Worm (Caenorhabditis elegans) whole organism, L4 larva: ENCODE data around the gene pigt-1.

ENCODE experiments used
- F26F4.8 ChIP-seq: fragments of 200-800 bp; sonication (Bioruptor generic); conservative IDR thresholded peaks from 2 replicates; pipeline ENCODE4 v1.3.6; 2022; ENCODE audit warnings: missing genetic modification characterization, missing compliant biosample characterization
- F44E2.7 ChIP-seq: fragments of 200-800 bp; sonication (Bioruptor generic); IDR thresholded peaks from 2 replicates; pipeline ENCODE4 v2.1.2; 2022; ENCODE audit warnings: missing genetic modification characterization, missing compliant biosample characterization
- F49E8.2 ChIP-seq: sonication (generic microtip); optimal IDR thresholded peaks from 2 replicates; lab custom pipeline; 2016; ENCODE audit warnings: missing compliant biosample characterization, mild to moderate bottlenecking, missing genetic modification characterization, borderline replicate concordance
- Y5F2A.4 ChIP-seq: fragments of 200-800 bp; sonication (Bioruptor generic); optimal IDR thresholded peaks from 2 replicates; lab custom pipeline; 2018; ENCODE audit warnings: mild to moderate bottlenecking, missing genetic modification characterization, missing compliant biosample characterization
- ZK546.5 ChIP-seq, 2 experiments: sonication (generic microtip); optimal IDR thresholded peaks; 2 replicates each; lab custom pipeline; 2017; ENCODE audit warnings: missing biosample characterization in 2 of 2, missing genetic modification characterization in 2 of 2
- aha-1 ChIP-seq: fragments of 150-350 bp; peaks from one replicate; lab custom pipeline; 2014; ENCODE audit warnings: missing biosample characterization, missing genetic modification characterization
- aly-2 ChIP-seq: sonication (generic microtip); optimal IDR thresholded peaks from 2 replicates; lab custom pipeline; 2018; ENCODE audit warnings: missing biosample characterization, missing genetic modification characterization
- ama-1 ChIP-seq: fragments of 150-350 bp; optimal IDR thresholded peaks from 2 replicates; lab custom pipeline; 2014; ENCODE audit warnings: inconsistent platforms, mixed read lengths
- arid-1 ChIP-seq: fragments of 200-800 bp; sonication (Bioruptor generic); conservative IDR thresholded peaks from 2 replicates; pipeline ENCODE4 v1.3.6; 2022; ENCODE audit warnings: missing genetic modification reagents, missing genetic modification characterization, missing compliant biosample characterization
- attf-4 ChIP-seq: sonication (generic microtip); optimal IDR thresholded peaks from 3 replicates; lab custom pipeline; 2017; ENCODE audit warnings: missing biosample characterization, missing genetic modification characterization
- ceh-20 ChIP-seq: fragments of 200-800 bp; sonication (Bioruptor generic); IDR thresholded peaks from 2 replicates; pipeline ENCODE4 v1.3.6; 2022; ENCODE audit warnings: missing genetic modification reagents, missing genetic modification characterization, missing compliant biosample characterization
- ceh-44 ChIP-seq: fragments of 200-800 bp; sonication (Bioruptor generic); IDR thresholded peaks from 2 replicates; pipeline ENCODE4 v1.3.6; 2022; ENCODE audit warnings: missing genetic modification reagents, missing genetic modification characterization, missing compliant biosample characterization
- ceh-62 ChIP-seq: sonication (generic microtip); optimal IDR thresholded peaks from 2 replicates; lab custom pipeline; 2017; ENCODE audit warnings: missing biosample characterization, missing genetic modification characterization
- ceh-82 ChIP-seq: sonication (generic microtip); optimal IDR thresholded peaks from 2 replicates; lab custom pipeline; 2017; ENCODE audit warnings: missing biosample characterization, missing genetic modification characterization
- ces-1 ChIP-seq: fragments of 150-350 bp; sonication (generic microtip); optimal IDR thresholded peaks from 4 replicates; lab custom pipeline; 2014; ENCODE audit warnings: missing biosample characterization, missing genetic modification reagents, missing genetic modification characterization
- daf-16 ChIP-seq, 3 experiments: sonication (generic microtip); optimal IDR thresholded peaks; 2 replicates each; lab custom pipeline; 2016 to 2017; ENCODE audit warnings: missing genetic modification characterization in 3 of 3, missing genetic modification reagents in 3 of 3, mild to moderate bottlenecking in 2 of 3, missing compliant biosample characterization in 2 of 3, missing biosample characterization in 1 of 3, moderate library complexity in 1 of 3
- daf-8 ChIP-seq: fragments of 200-800 bp; sonication (Bioruptor generic); IDR thresholded peaks from 2 replicates; pipeline ENCODE4 v1.3.6; 2022; ENCODE audit warnings: missing genetic modification characterization, missing compliant biosample characterization
- dmd-6 ChIP-seq: fragments of 200-800 bp; sonication (Bioruptor generic); IDR thresholded peaks from 2 replicates; pipeline ENCODE4 v1.3.6; 2022; ENCODE audit warnings: missing genetic modification reagents, missing genetic modification characterization, missing compliant biosample characterization
- dmd-8 ChIP-seq: fragments of 200-800 bp; sonication (Bioruptor generic); IDR thresholded peaks from 2 replicates; pipeline ENCODE4 v1.3.6; 2022; ENCODE audit warnings: missing genetic modification characterization, missing compliant biosample characterization
- dve-1 ChIP-seq: sonication (generic microtip); optimal IDR thresholded peaks from 2 replicates; lab custom pipeline; 2017; ENCODE audit warnings: antibody characterized with exemption, mild to moderate bottlenecking, missing genetic modification characterization, missing compliant biosample characterization; ENCODE audit not compliant: insufficient read depth
- egl-27 ChIP-seq: sonication (generic microtip); optimal IDR thresholded peaks from 3 replicates; lab custom pipeline; 2017; ENCODE audit warnings: missing biosample characterization, missing genetic modification reagents, missing genetic modification characterization
- fos-1 ChIP-seq: fragments of 150-350 bp; optimal IDR thresholded peaks from 2 replicates; lab custom pipeline; 2014; ENCODE audit warnings: missing biosample characterization, missing genetic modification characterization
- hlh-11 ChIP-seq: fragments of 200-800 bp; sonication (Bioruptor generic); optimal IDR thresholded peaks from 2 replicates; lab custom pipeline; 2018; ENCODE audit warnings: mild to moderate bottlenecking, missing genetic modification characterization, missing compliant biosample characterization
- hlh-30 ChIP-seq: sonication (generic microtip); optimal IDR thresholded peaks from 2 replicates; lab custom pipeline; 2017; ENCODE audit warnings: antibody characterized with exemption, mild to moderate bottlenecking, missing genetic modification characterization, missing compliant biosample characterization; ENCODE audit not compliant: insufficient read depth
- jun-1 ChIP-seq: fragments of 150-350 bp; optimal IDR thresholded peaks from 2 replicates; lab custom pipeline; 2014; ENCODE audit warnings: missing biosample characterization, missing genetic modification reagents, missing genetic modification characterization
- lim-7 ChIP-seq: fragments of 200-800 bp; sonication (Bioruptor generic); IDR thresholded peaks from 2 replicates; pipeline ENCODE4 v1.3.6; 2022; ENCODE audit warnings: missing genetic modification characterization, missing compliant biosample characterization
- lin-1 ChIP-seq: fragments of 200-800 bp; sonication (Bioruptor generic); IDR thresholded peaks from 2 replicates; pipeline ENCODE4 v1.3.6; 2022; ENCODE audit warnings: missing genetic modification reagents, missing genetic modification characterization, missing compliant biosample characterization
- lin-13 ChIP-seq: fragments of 150-350 bp; optimal IDR thresholded peaks from 2 replicates; lab custom pipeline; 2014; ENCODE audit warnings: missing biosample characterization, missing genetic modification reagents, missing genetic modification characterization
- lin-38 ChIP-seq: fragments of 200-800 bp; sonication (Bioruptor generic); IDR thresholded peaks from 2 replicates; pipeline ENCODE4 v1.3.6; 2022; ENCODE audit warnings: missing genetic modification reagents, missing genetic modification characterization, missing compliant biosample characterization
- lin-39 ChIP-seq: fragments of 150-350 bp; optimal IDR thresholded peaks from 2 replicates; lab custom pipeline; 2014; ENCODE audit warnings: missing biosample characterization, missing genetic modification reagents, missing genetic modification characterization
- madf-9 ChIP-seq: fragments of 200-800 bp; sonication (Bioruptor generic); conservative IDR thresholded peaks from 2 replicates; pipeline ENCODE4 v1.3.6; 2022; ENCODE audit warnings: missing genetic modification reagents, missing genetic modification characterization, missing compliant biosample characterization
- mdl-1 ChIP-seq, 2 experiments: fragments of 150-350 bp in 1 of 2; sonication (generic microtip) in 1 of 2; optimal IDR thresholded peaks; 2 replicates each; lab custom pipeline; 2014 to 2017; ENCODE audit warnings: missing biosample characterization in 2 of 2, missing genetic modification characterization in 2 of 2
- mep-1 ChIP-seq: fragments of 150-350 bp; sonication (generic microtip); optimal IDR thresholded peaks from 3 replicates; lab custom pipeline; 2014; ENCODE audit warnings: missing biosample characterization, missing genetic modification characterization
- mes-2 ChIP-seq: sonication (generic microtip); optimal IDR thresholded peaks from 2 replicates; lab custom pipeline; 2016; ENCODE audit warnings: missing genotype, mild to moderate bottlenecking, missing genetic modification characterization, missing compliant biosample characterization; ENCODE audit not compliant: poor library complexity, severe bottlenecking
- nhr-102 ChIP-seq: sonication (generic microtip); optimal IDR thresholded peaks from 2 replicates; lab custom pipeline; 2016; ENCODE audit warnings: mild to moderate bottlenecking, missing genetic modification characterization, moderate library complexity, missing compliant biosample characterization
- nhr-11 ChIP-seq: fragments of 150-350 bp; optimal IDR thresholded peaks from 2 replicates; lab custom pipeline; 2014; ENCODE audit warnings: missing biosample characterization, missing genetic modification characterization
- nhr-25 ChIP-seq: sonication (generic microtip); optimal IDR thresholded peaks from 2 replicates; lab custom pipeline; 2017; ENCODE audit warnings: missing genetic modification characterization, mild to moderate bottlenecking, missing compliant biosample characterization, antibody characterized with exemption, moderate library complexity, borderline replicate concordance; ENCODE audit not compliant: insufficient read depth
- nhr-28 ChIP-seq: fragments of 150-350 bp; optimal IDR thresholded peaks from 2 replicates; lab custom pipeline; 2014; ENCODE audit warnings: missing biosample characterization, missing genetic modification characterization
- nhr-42 ChIP-seq: fragments of 200-800 bp; sonication (Bioruptor generic); IDR thresholded peaks from 2 replicates; pipeline ENCODE4 v1.3.6; 2022; ENCODE audit warnings: missing genetic modification characterization, missing compliant biosample characterization
- nhr-77 ChIP-seq: fragments of 150-350 bp; optimal IDR thresholded peaks from 2 replicates; lab custom pipeline; 2014; ENCODE audit warnings: missing biosample characterization, missing genetic modification characterization
- pha-4 ChIP-seq, 2 experiments: fragments of 150-350 bp in 1 of 2; fragments of 200-800 bp in 1 of 2; sonication (Bioruptor generic) in 1 of 2; IDR thresholded peaks in 1 of 2; optimal IDR thresholded peaks in 1 of 2; 2 replicates each; pipeline versions ENCODE4 v1.3.6 to Lab custom; 2014 to 2022; ENCODE audit warnings: missing genetic modification characterization in 2 of 2, missing genetic modification reagents in 2 of 2, missing biosample characterization in 1 of 2, missing compliant biosample characterization in 1 of 2
- pqm-1 ChIP-seq: sonication (generic microtip); optimal IDR thresholded peaks from 2 replicates; lab custom pipeline; 2017; ENCODE audit warnings: missing biosample characterization, missing genetic modification characterization
- saeg-2 ChIP-seq: fragments of 200-800 bp; sonication (Bioruptor generic); IDR thresholded peaks from 2 replicates; pipeline ENCODE4 v1.3.6; 2022; ENCODE audit warnings: missing genetic modification reagents, missing genetic modification characterization, missing compliant biosample characterization
- sdz-12 ChIP-seq: fragments of 200-800 bp; sonication (Bioruptor generic); optimal IDR thresholded peaks from 2 replicates; lab custom pipeline; 2018; ENCODE audit warnings: mild to moderate bottlenecking, missing genetic modification characterization, missing compliant biosample characterization
- set-16 ChIP-seq: fragments of 200-800 bp; sonication (Bioruptor generic); IDR thresholded peaks from 2 replicates; pipeline ENCODE4 v1.3.6; 2022; ENCODE audit warnings: missing genetic modification reagents, missing genetic modification characterization, missing compliant biosample characterization
- snpc-4 ChIP-seq: fragments of 150-350 bp; optimal IDR thresholded peaks from 2 replicates; lab custom pipeline; 2014; ENCODE audit warnings: missing biosample characterization, missing genetic modification characterization
- unc-39 ChIP-seq: sonication (generic microtip); optimal IDR thresholded peaks from 2 replicates; lab custom pipeline; 2017; ENCODE audit warnings: missing biosample characterization, missing genetic modification characterization
- vab-7 ChIP-seq: fragments of 200-800 bp; sonication (Bioruptor generic); IDR thresholded peaks from 2 replicates; pipeline ENCODE4 v1.3.6; 2022; ENCODE audit warnings: missing genetic modification reagents, missing genetic modification characterization, missing compliant biosample characterization
- zfp-2 ChIP-seq: sonication (generic microtip); optimal IDR thresholded peaks from 2 replicates; lab custom pipeline; 2016; ENCODE audit warnings: mild to moderate bottlenecking, missing genetic modification characterization, missing compliant biosample characterization
- zip-2 ChIP-seq: fragments of 150-350 bp; optimal IDR thresholded peaks from 2 replicates; lab custom pipeline; 2014; ENCODE audit warnings: missing biosample characterization, missing genetic modification characterization
- ztf-11 ChIP-seq: fragments of 150-350 bp; optimal IDR thresholded peaks from 2 replicates; lab custom pipeline; 2014; ENCODE audit warnings: missing biosample characterization, missing genetic modification characterization

pigt-1 gene

ce11 chrV:10960544-10960943 lies 1.9 kb upstream of the pigt-1 start, which contains the start of gene vps-36 (continued):
- no peak for TF ChIP-seq zip-2 (tag; lab: Kevin White, UChicago)
- no peak for TF ChIP-seq nhr-102
- no peak for TF ChIP-seq aha-1 (tag; lab: Kevin White, UChicago)
- TF ChIP-seq hlh-11 (tag; lab: Kevin White, UChicago) = peak; percentile 59
- no peak for TF ChIP-seq zfp-2
- TF ChIP-seq dmd-6 (GFP tag; lab: Robert Waterston, UW) = peak; percentile 77
- no peak for TF ChIP-seq ZK546.5 (tag; optimal IDR thresholded peaks at IDR 0.05; lab: Kevin White, UChicago)
- TF ChIP-seq ceh-20 = no peak
- no peak for TF ChIP-seq ztf-11 (tag; lab: Kevin White, UChicago)
- no peak for TF ChIP-seq lin-1 (GFP tag; lab: Robert Waterston, UW)
- no peak for TF ChIP-seq hlh-30 (tag; lab: Kevin White, UChicago)
- no peak for TF ChIP-seq vab-7 (GFP tag; lab: Robert Waterston, UW)
- TF ChIP-seq Y5F2A.4 (GFP tag; lab: Kevin White, UChicago) = no peak
- TF ChIP-seq pha-4 (GFP tag; IDR thresholded peaks at IDR 0.05; lab: Robert Waterston, UW) = no peak
- peak; percentile 27 for TF ChIP-seq pha-4 (tag; optimal IDR thresholded peaks at IDR 0.05; lab: Kevin White, UChicago)
- TF ChIP-seq egl-27 (tag; lab: Kevin White, UChicago) = no peak
- no peak for TF ChIP-seq nhr-11
- no peak for TF ChIP-seq daf-8
- peak; percentile 55 for TF ChIP-seq mes-2 (tag; lab: Kevin White, UChicago)
- TF ChIP-seq aly-2 (tag; lab: Kevin White, UChicago) = no peak
- TF ChIP-seq sdz-12 (GFP tag; lab: Kevin White, UChicago) = no peak
- no peak for TF ChIP-seq daf-16 (GFP tag; optimal IDR thresholded peaks at IDR 0.05; lab: Kevin White, UChicago)
- peak; percentile 64 for TF ChIP-seq daf-16 (tag; optimal IDR thresholded peaks at IDR 0.05; lab: Kevin White, UChicago)
- TF ChIP-seq ces-1 (GFP tag; lab: Kevin White, UChicago) = no peak
- TF ChIP-seq unc-39 (tag; lab: Kevin White, UChicago) = no peak
- TF ChIP-seq pqm-1 (tag; lab: Kevin White, UChicago) = peak; percentile 57
- TF ChIP-seq mdl-1 (tag; optimal IDR thresholded peaks at IDR 0.05; lab: Kevin White, UChicago) = no peak
- no peak for TF ChIP-seq lim-7
- TF ChIP-seq lin-39 (tag; lab: Kevin White, UChicago) = no peak
- TF ChIP-seq F26F4.8 (GFP tag; lab: Robert Waterston, UW) = no peak
- no peak for TF ChIP-seq ceh-82
- TF ChIP-seq jun-1 (tag; lab: Kevin White, UChicago) = no peak
- peak; percentile 14 for TF ChIP-seq nhr-77 (tag; lab: Kevin White, UChicago)
- TF ChIP-seq mep-1 (tag; lab: Kevin White, UChicago) = peak; percentile 31
- no peak for TF ChIP-seq ceh-62 (tag; lab: Kevin White, UChicago)
- TF ChIP-seq nhr-42 (GFP tag; lab: Robert Waterston, UW) = no peak
- no peak for TF ChIP-seq attf-4 (tag; lab: Kevin White, UChicago)
- TF ChIP-seq lin-38 (GFP tag; lab: Robert Waterston, UW) = peak; percentile 37
- TF ChIP-seq ceh-44 = no peak
- TF ChIP-seq ama-1 (lab: Kevin White, UChicago) = no peak
- TF ChIP-seq nhr-28 = peak; percentile 96
- TF ChIP-seq lin-13 (GFP tag; lab: Kevin White, UChicago) = peak; percentile 39
- TF ChIP-seq, all 104 proteins: peak for 14

- TF ChIP-seq saeg-2 (GFP tag; lab: Robert Waterston, UW) (no peak), arid-1 (no peak), set-16 (GFP tag; lab: Robert Waterston, UW) (no peak), pqm-1 (tag; lab: Kevin White, UChicago) (peak; percentile 39), F49E8.2 (tag; lab: Kevin White, UChicago) (no peak), fos-1 (no peak), F44E2.7 (GFP tag; lab: Robert Waterston, UW) (no peak), snpc-4 (tag; lab: Kevin White, UChicago) (no peak), dmd-8 (GFP tag; lab: Robert Waterston, UW) (no peak), dve-1 (peak; percentile 36), madf-9 (GFP tag; lab: Robert Waterston, UW) (no peak), ceh-20 (no peak), nhr-25 (no peak)
These were observed 2.7 kb downstream of the pigt-1 start, which contains the start of gene F17C11.13 for ce11 chrV:10955681-10956476. Gene F17C11.13, plus strand, starts transcription at chrV:10955923.
